Fruit fly (Drosophila melanogaster) whole organism, pupa: ENCODE results near the gene CG9837.

ENCODE experiments used
- CG12605 ChIP-seq: fragments of 200-800 bp; sonication (Bioruptor generic); IDR thresholded peaks from 2 replicates; pipeline ENCODE4 v1.3.6; 2022; ENCODE audit warnings: missing biosample characterization, missing genetic modification characterization
- rn ChIP-seq: fragments of 200-800 bp; sonication (Bioruptor generic); IDR thresholded peaks from 2 replicates; pipeline ENCODE4 v1.3.6; 2022; ENCODE audit warnings: missing biosample characterization, missing genetic modification characterization

DNA sequence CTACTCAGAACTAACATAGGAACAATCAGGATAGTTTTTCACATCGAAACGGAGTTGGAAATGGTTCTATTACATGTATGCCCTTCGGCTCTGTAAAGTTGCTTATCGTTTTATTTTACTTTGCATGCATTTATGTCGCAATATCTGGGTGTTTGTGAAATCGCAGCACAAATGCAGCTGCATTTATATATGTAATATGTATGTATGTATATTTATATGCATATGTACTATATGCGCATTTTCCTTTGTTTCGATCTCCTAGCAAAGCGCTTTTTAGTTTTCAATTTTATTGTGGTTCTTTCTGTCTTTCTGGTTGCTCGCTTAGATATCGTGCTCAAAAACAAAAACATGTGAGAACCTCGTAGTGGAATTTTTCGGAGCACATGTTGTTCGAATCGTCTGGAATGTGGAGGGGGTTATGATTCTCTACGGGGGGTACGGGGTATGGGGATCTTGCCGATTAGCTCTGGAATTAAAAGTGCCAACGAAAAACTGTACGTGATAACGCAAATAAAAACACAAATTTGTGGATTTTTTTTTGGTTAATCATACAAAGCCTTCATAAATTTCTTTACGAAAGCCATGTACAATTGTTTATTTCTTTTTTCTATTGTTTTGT lies 759 bp upstream of the CG9837 start:
- no peak for TF ChIP-seq rn (GFP tag; lab: Robert Waterston, UW)
- no peak for TF ChIP-seq CG12605 (GFP tag; lab: Robert Waterston, UW)
